Worm (Caenorhabditis elegans): ENCODE data around the gene orai-1.

DNA sequence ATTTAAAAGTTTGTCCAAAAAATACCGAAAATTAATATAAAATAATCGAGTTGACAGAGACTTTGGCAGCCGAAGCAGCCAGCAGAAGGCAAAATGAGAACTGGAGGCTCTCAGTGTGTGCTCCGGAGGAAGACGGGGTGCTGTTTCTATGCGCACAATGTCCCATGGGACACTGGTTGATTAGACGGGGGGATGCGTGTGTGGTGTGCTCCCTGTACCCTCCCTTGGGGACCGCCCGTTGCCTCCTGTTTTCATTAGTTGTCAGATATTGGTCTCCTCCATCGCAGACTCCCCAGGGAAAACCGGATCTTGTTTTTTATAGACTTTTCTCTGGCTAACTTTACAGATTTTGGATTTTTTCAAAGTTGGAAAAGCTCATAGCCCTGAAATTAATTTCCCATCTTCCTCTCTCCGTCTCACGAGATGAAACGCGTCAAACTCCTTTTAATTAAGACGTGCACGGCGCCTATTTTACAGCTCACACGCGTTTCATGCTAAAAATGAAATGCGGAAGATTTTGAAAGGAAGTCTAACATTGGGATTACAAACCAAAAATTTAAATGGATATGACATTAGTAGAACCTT is 18.7 kb downstream of the orai-1 start, which contains the start of gene C09F5.3:
- TF ChIP-seq ama-1 (optimal IDR thresholded peaks at IDR 0.05) (no peak), flt-1 (GFP tag; IDR thresholded peaks at IDR 0.05) (no peak), tbx-37 (GFP tag; conservative IDR thresholded peaks at IDR 0.05) (no peak), B0310.2 (tag; optimal IDR thresholded peaks at IDR 0.05) (no peak), tra-4 (tag; optimal IDR thresholded peaks at IDR 0.05) (no peak), ets-7 (tag; optimal IDR thresholded peaks at IDR 0.05) (no peak), F13C5.2 (tag; optimal IDR thresholded peaks at IDR 0.05) (no peak), ceh-36 (tag; optimal IDR thresholded peaks at IDR 0.05) (no peak), hnd-1 (tag; optimal IDR thresholded peaks at IDR 0.05) (no peak), pes-1 (GFP tag; IDR thresholded peaks at IDR 0.05) (no peak), hmbx-1 (tag; optimal IDR thresholded peaks at IDR 0.05) (no peak)

Measured in whole organism, early embryonic.